Fruit fly (Drosophila melanogaster) whole organism, adult: ENCODE data around the gene Eig71Ei.

Source experiments
- CG11617 ChIP-seq: fragments of 200-800 bp; sonication (Bioruptor generic); optimal IDR thresholded peaks from 2 replicates; lab custom pipeline; 2017; ENCODE audit warnings: mild to moderate bottlenecking, missing biosample characterization, missing genetic modification reagents, missing genetic modification characterization
- CG12768 ChIP-seq: fragments of 200-800 bp; sonication (Bioruptor generic); optimal IDR thresholded peaks from 2 replicates; lab custom pipeline; 2017; ENCODE audit warnings: missing biosample characterization, missing genetic modification characterization, mild to moderate bottlenecking, moderate library complexity, missing genetic modification reagents
- CG14711 ChIP-seq: fragments of 200-800 bp; sonication (Bioruptor generic); optimal IDR thresholded peaks from 2 replicates; lab custom pipeline; 2018; ENCODE audit warnings: missing biosample characterization, mild to moderate bottlenecking, missing genetic modification characterization, moderate library complexity
- CG1620 ChIP-seq: fragments of 200-800 bp; sonication (Bioruptor generic); optimal IDR thresholded peaks from 2 replicates; lab custom pipeline; 2016; ENCODE audit warnings: missing biosample characterization, missing genetic modification characterization
- CG33017 ChIP-seq: fragments of 200-800 bp; sonication (Bioruptor generic); optimal IDR thresholded peaks from 2 replicates; lab custom pipeline; 2018; ENCODE audit warnings: missing biosample characterization, mild to moderate bottlenecking, missing genetic modification characterization, moderate library complexity
- CG5204 ChIP-seq: fragments of 200-800 bp; sonication (Bioruptor generic); optimal IDR thresholded peaks from 2 replicates; lab custom pipeline; 2016; ENCODE audit warnings: missing biosample characterization, missing genetic modification characterization
- CG7045 ChIP-seq: fragments of 200-800 bp; sonication (Bioruptor generic); optimal IDR thresholded peaks from 2 replicates; lab custom pipeline; 2017; ENCODE audit warnings: missing biosample characterization, mild to moderate bottlenecking, missing genetic modification characterization
- CG7101 ChIP-seq: fragments of 200-800 bp; sonication (Bioruptor generic); optimal IDR thresholded peaks from 2 replicates; lab custom pipeline; 2018; ENCODE audit warnings: missing biosample characterization, mild to moderate bottlenecking, missing genetic modification characterization, moderate library complexity
- Clk ChIP-seq: fragments of 200-800 bp; sonication (Bioruptor generic); optimal IDR thresholded peaks from 2 replicates; lab custom pipeline; 2017; ENCODE audit warnings: missing biosample characterization, missing genetic modification characterization
- Crg-1 ChIP-seq: fragments of 200-800 bp; sonication (Bioruptor generic); optimal IDR thresholded peaks from 2 replicates; lab custom pipeline; 2016; ENCODE audit warnings: missing biosample characterization, missing genetic modification characterization
- Hr96 ChIP-seq: fragments of 200-800 bp; sonication (Bioruptor generic); optimal IDR thresholded peaks from 2 replicates; lab custom pipeline; 2016; ENCODE audit warnings: missing biosample characterization, missing genetic modification characterization
- Mnt ChIP-seq: fragments of 200-800 bp; sonication (Bioruptor generic); optimal IDR thresholded peaks from 2 replicates; lab custom pipeline; 2016; ENCODE audit warnings: missing biosample characterization, mild to moderate bottlenecking, missing genetic modification characterization
- bab1 ChIP-seq: fragments of 200-800 bp; sonication (Bioruptor generic); optimal IDR thresholded peaks from 3 replicates; lab custom pipeline; 2019; ENCODE audit warnings: missing biosample characterization, mild to moderate bottlenecking, missing genetic modification characterization, moderate library complexity
- cic ChIP-seq: fragments of 200-800 bp; sonication (Bioruptor generic); optimal IDR thresholded peaks from 2 replicates; lab custom pipeline; 2017; ENCODE audit warnings: missing biosample characterization, mild to moderate bottlenecking, missing genetic modification characterization, moderate library complexity
- cnc ChIP-seq, 2 experiments: fragments of >200 bp; optimal IDR thresholded peaks; 2 replicates each; lab custom pipeline; 2017
- kay ChIP-seq: fragments of 200-800 bp; sonication (Bioruptor generic); peaks from one replicate; lab custom pipeline; 2016; ENCODE audit warnings: missing biosample characterization, missing genetic modification characterization, borderline replicate concordance
- ovo ChIP-seq: fragments of 200-800 bp; sonication (Bioruptor generic); optimal IDR thresholded peaks from 2 replicates; lab custom pipeline; 2016; ENCODE audit warnings: missing biosample characterization, missing genetic modification characterization
- pad ChIP-seq: fragments of 200-800 bp; sonication (Bioruptor generic); optimal IDR thresholded peaks from 3 replicates; lab custom pipeline; 2017; ENCODE audit warnings: missing biosample characterization, missing genetic modification characterization, mild to moderate bottlenecking, moderate library complexity, missing genetic modification reagents
- tj ChIP-seq: fragments of 200-800 bp; sonication (Bioruptor generic); optimal IDR thresholded peaks from 3 replicates; lab custom pipeline; 2017; ENCODE audit warnings: missing biosample characterization, mild to moderate bottlenecking, missing genetic modification characterization, moderate library complexity
- toe ChIP-seq: fragments of 200-800 bp; sonication (Bioruptor generic); optimal IDR thresholded peaks from 2 replicates; lab custom pipeline; 2016; ENCODE audit warnings: missing biosample characterization, missing genetic modification characterization

Gene Eig71Ei

DNA sequence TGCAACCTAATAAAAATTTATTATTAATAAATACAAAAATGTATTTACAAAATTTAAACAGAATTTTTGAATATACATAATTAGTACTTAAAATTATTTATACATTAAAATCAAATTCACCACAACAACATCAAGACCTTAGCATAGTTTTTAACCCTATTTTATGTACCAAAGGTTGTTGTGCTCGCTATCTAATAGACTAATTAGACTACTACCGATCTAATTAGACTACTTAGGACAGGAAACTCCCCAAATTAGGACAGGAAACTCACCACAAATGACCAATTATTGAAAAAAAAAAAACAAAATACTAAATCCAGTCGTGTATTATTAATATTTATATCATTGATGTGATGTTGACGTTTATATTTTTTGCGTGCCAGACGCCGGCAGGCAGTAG, 22.5 kb upstream of the Eig71Ei start:
- TF ChIP-seq cic (GFP tag; lab: Kevin White, UChicago) (no peak), pad (GFP tag; lab: Kevin White, UChicago) (no peak), CG7045 (no peak), CG1620 (GFP tag; lab: Kevin White, UChicago) (no peak), bab1 (GFP tag; lab: Kevin White, UChicago) (no peak), CG12768 (no peak), CG5204 (GFP tag; lab: Kevin White, UChicago) (no peak), CG7101 (no peak), Clk (GFP tag; lab: Kevin White, UChicago) (no peak), ovo (no peak), CG14711 (tag; lab: Kevin White, UChicago) (no peak), CG11617 (GFP tag; lab: Kevin White, UChicago) (no peak), Crg-1 (GFP tag; lab: Kevin White, UChicago) (no peak)

DNA sequence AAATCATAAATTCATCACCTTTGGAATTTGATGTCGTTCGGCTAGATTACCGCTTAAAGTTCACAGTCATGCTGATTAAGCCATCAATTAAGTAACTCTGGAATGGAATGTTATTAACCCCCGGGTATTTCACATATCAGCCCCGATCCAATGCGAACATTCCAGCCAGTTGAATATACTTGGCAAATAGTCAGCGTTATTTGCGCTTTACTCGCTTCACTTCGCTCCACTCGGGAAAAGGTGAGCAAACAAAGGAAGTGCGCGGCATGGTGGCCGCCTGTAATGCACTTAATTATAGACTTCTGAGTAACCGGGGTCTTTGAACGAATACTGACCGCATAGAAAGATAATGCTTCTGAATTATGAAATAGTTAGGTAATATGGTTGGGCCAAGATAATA, 21.9 kb upstream of the Eig71Ei start:
- TF ChIP-seq kay (peak; percentile 49), Crg-1 (GFP tag; lab: Kevin White, UChicago) (no peak), CG7101 (no peak)

DNA sequence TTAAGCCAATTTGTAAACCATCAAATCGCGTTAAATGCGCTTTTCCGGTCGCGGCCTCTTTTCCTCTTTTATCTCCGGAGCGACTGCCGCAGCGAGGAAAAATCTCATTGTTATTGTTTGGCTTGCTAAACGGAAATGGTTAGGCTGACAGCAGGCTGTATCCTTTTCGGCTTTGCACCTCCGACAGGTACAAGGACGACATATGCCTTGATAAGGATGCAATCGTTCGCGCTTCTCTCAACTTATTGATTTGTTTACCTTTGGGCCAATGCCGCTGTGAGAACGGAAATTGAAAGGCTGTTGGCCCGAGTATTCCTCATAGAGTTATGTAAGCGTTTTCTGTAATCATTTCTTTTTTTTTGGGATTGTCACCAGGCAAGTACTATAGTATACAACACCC, 21.0 kb upstream of the Eig71Ei start:
- TF ChIP-seq tj (no peak), CG11617 (GFP tag; lab: Kevin White, UChicago) (no peak), Hr96 (GFP tag; lab: Kevin White, UChicago) (no peak), ovo (no peak), CG7101 (no peak), Crg-1 (GFP tag; lab: Kevin White, UChicago) (no peak), CG5204 (GFP tag; lab: Kevin White, UChicago) (no peak), kay (no peak), toe (no peak), pad (GFP tag; lab: Kevin White, UChicago) (no peak), CG12768 (no peak), CG14711 (tag; lab: Kevin White, UChicago) (no peak), cic (GFP tag; lab: Kevin White, UChicago) (no peak)

DNA sequence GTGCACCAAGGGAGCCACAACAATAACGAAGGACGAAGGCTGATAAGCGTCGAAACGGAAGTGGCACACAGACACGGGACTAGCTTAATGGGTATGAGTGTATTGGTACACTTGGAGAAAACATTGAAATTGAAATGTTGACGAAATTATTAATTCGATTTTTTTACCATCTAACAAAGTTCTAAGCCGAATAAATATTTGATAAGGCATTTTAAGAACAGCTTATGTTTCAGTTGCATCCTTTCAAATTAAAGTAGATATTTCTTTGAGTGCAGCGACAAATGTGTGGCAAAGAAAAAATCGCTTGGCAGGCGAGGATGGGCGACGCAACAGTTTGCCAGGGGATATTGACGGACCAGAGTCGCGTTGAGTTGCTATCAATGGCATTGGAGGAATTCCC, 19.5 kb upstream of the Eig71Ei start:
- no peak for TF ChIP-seq CG14711 (tag; lab: Kevin White, UChicago)
- TF ChIP-seq CG7045, result no peak
- TF ChIP-seq CG11617 (GFP tag; lab: Kevin White, UChicago), result no peak
- TF ChIP-seq Clk (GFP tag; lab: Kevin White, UChicago), result no peak
- no peak for TF ChIP-seq toe
- TF ChIP-seq CG7101, result no peak
- TF ChIP-seq Crg-1 (GFP tag; lab: Kevin White, UChicago), result no peak
- TF ChIP-seq tj, result no peak
- TF ChIP-seq CG12768, result no peak
- no peak for TF ChIP-seq Mnt (GFP tag; lab: Kevin White, UChicago)
- no peak for TF ChIP-seq ovo
- TF ChIP-seq kay, result no peak
- TF ChIP-seq cic (GFP tag; lab: Kevin White, UChicago), result no peak
- no peak for TF ChIP-seq cnc (optimal IDR thresholded peaks at IDR 0.05; lab: Kevin White, UChicago)
- TF ChIP-seq Hr96 (GFP tag; lab: Kevin White, UChicago), result no peak
- TF ChIP-seq CG1620 (GFP tag; lab: Kevin White, UChicago), result no peak

DNA sequence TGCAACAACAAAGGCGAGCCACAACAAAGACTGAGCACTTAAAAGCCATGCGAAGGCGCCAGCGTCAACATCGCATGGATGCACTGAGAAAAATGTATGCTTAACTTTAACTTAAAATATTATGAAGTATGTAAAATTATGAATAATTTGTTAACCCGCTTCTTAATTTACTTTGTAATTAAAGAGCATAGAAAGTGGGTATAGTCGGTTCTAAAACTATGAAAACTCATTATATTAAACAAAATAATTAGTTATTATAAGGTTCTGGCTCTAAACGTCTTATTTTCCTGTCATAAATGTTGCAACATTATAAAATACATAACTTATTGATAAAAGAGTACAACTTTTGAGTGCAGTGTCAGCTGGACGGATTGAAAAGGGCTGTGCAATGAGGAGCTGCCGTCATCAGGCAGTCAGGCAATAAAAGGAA, 17.9 kb upstream of the Eig71Ei start:
- TF ChIP-seq pad (GFP tag; lab: Kevin White, UChicago) (no peak), CG7045 (no peak), ovo (no peak), CG1620 (GFP tag; lab: Kevin White, UChicago) (no peak), tj (no peak), toe (no peak)

DNA sequence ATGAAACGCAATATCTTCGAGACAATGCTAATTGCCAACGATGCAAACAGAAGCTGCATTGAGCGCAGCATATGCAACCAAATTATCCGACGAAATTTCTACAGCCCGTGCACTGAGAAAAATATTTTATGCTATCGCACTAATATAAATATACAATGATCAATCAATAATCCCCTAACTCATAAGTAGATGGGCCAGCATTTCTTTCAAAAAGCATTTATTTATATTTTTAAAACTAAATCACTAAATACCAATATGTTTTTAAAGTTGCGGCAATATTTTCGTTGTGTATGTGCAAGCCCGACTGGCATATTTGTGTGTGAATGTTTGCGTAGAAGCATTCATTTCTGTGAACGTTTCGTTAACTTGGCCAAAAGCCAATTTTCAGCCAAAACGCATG, 13.3 kb upstream of the Eig71Ei start:
- TF ChIP-seq cnc (optimal IDR thresholded peaks at IDR 0.05; lab: Kevin White, UChicago), result no peak
- no peak for TF ChIP-seq Crg-1 (GFP tag; lab: Kevin White, UChicago)
- no peak for TF ChIP-seq Mnt (GFP tag; lab: Kevin White, UChicago)
- no peak for TF ChIP-seq CG11617 (GFP tag; lab: Kevin White, UChicago)
- TF ChIP-seq toe, result no peak
- TF ChIP-seq Clk (GFP tag; lab: Kevin White, UChicago), result no peak
- TF ChIP-seq CG12768, result no peak
- TF ChIP-seq CG5204 (GFP tag; lab: Kevin White, UChicago), result no peak

DNA sequence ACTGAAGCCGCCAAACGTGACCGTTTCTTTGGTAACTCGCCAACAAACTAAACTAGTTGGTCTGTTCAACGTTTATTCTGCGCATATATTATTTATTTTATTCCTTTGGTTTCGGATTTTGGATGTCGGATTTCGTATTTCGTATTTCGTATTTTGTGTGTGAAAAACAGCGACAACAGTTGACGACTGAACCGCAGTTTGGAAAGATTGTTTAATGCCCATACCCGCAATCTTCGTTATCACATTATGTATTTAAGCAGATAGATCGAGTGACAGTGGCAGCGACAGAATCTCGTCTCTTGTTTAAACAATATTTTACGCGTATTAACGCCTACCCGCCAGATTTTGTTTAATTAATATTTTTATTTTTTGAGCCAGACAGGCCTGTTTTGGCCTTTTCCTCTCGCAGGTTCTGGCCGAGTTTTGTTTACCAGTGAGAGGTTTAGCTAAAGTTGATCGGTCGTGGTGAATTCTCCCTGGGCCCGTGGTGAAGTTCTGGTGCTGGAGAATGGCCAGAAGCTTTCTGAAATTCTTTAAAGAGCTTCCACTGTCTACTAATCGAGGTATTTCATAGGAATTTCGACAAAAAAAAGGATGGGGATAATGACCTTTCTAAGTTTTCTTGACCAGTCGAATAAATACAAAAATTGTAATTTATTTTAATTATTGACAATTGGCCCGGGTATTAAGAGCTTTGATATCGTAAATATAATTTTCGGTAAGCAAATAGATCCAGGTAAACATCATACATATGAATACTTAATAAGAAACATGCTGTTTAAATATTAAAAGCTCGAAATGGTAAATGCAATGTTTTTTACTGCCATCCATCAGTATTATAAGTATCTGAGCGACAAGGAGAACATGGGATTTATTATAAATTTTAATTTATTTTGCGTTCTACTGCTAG, 11.5 kb upstream of the Eig71Ei start, which contains the start of the genes comm3 and CG43083:
TSS of gene comm3 (minus strand) at position 51 of the 910 bp plus-strand sequence.
TSS of gene CG43083 (plus strand) at position 860 of the 910 bp plus-strand sequence.
- TF ChIP-seq ovo (no peak), CG5204 (GFP tag; lab: Kevin White, UChicago) (no peak)

DNA sequence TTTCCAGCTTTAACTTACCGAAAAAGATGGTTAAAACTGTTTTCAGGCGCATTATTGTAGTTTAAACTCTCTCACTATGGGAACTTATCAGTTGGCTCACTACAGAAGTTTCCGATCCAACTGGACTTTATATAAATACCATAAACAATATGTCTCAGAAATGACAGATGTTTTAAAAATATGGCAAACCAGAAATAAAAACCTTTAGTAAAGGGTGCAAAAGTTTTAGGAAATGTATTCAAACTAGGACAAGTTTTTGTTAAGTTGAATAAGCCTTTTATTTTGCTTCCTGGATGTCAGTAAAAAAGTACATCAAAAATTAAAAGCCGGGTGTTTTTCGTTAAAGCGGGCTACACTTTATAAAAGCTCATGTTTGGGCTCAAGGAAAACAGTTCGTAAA, 9.9 kb upstream of the Eig71Ei start, which contains the start of the genes Eig71Ea and Eig71Eb:
TSS of gene Eig71Ea (minus strand) at position 101 of the 400 bp plus-strand sequence.
TSS of gene Eig71Eb (plus strand) at position 376 of the 400 bp plus-strand sequence.
- TF ChIP-seq CG33017 (tag; lab: Kevin White, UChicago), result no peak
- no peak for TF ChIP-seq Hr96 (GFP tag; lab: Kevin White, UChicago)
